Worm (Caenorhabditis elegans) whole organism, young adult: Measurements from ENCODE around the gene ints-11.

ENCODE experiments used
- B0336.3 ChIP-seq: fragments of 200-800 bp; sonication (Bioruptor generic); IDR thresholded peaks from 2 replicates; pipeline ENCODE4 v1.3.6; 2022; ENCODE audit warnings: missing genetic modification characterization, missing compliant biosample characterization
- D2030.7 ChIP-seq: fragments of 200-800 bp; sonication (Bioruptor generic); IDR thresholded peaks from 2 replicates; pipeline ENCODE4 v1.3.6; 2022; ENCODE audit warnings: missing genetic modification reagents, missing genetic modification characterization, missing compliant biosample characterization
- F33H1.4 ChIP-seq: fragments of 200-800 bp; sonication (Bioruptor generic); IDR thresholded peaks from 2 replicates; pipeline ENCODE4 v1.3.6; 2022; ENCODE audit warnings: missing genetic modification reagents, missing genetic modification characterization, missing compliant biosample characterization
- F55B11.4 ChIP-seq: sonication (generic microtip); optimal IDR thresholded peaks from 2 replicates; lab custom pipeline; 2016; ENCODE audit warnings: missing compliant biosample characterization, missing genetic modification characterization, borderline replicate concordance; ENCODE audit not compliant: insufficient read depth
- F57A8.1 ChIP-seq: fragments of 200-800 bp; sonication (Bioruptor generic); optimal IDR thresholded peaks from 2 replicates; lab custom pipeline; 2018; ENCODE audit warnings: mild to moderate bottlenecking, missing genetic modification characterization, moderate library complexity, missing compliant biosample characterization
- T07F8.4 ChIP-seq: sonication (generic microtip); optimal IDR thresholded peaks from 2 replicates; lab custom pipeline; 2016; ENCODE audit warnings: mild to moderate bottlenecking, missing genetic modification characterization, moderate library complexity, missing compliant biosample characterization
- T26A5.8 ChIP-seq: sonication (generic microtip); optimal IDR thresholded peaks from 2 replicates; lab custom pipeline; 2016; ENCODE audit warnings: missing genetic modification characterization, missing compliant biosample characterization
- Y53F4B.3 ChIP-seq: fragments of 200-800 bp; sonication (Bioruptor generic); IDR thresholded peaks from 2 replicates; pipeline ENCODE4 v1.3.6; 2022; ENCODE audit warnings: missing genetic modification reagents, missing genetic modification characterization, missing compliant biosample characterization
- Y56A3A.18 ChIP-seq: fragments of 200-800 bp; sonication (Bioruptor generic); IDR thresholded peaks from 2 replicates; pipeline ENCODE4 v1.3.6; 2022; ENCODE audit warnings: missing genetic modification reagents, missing genetic modification characterization, missing compliant biosample characterization
- Y67H2A.10 ChIP-seq: fragments of 200-800 bp; sonication (Bioruptor generic); conservative IDR thresholded peaks from 2 replicates; pipeline ENCODE4 v1.3.6; 2022; ENCODE audit warnings: missing genetic modification reagents, missing genetic modification characterization, missing compliant biosample characterization
- Y95B8A.8 ChIP-seq: fragments of 200-800 bp; sonication (Bioruptor generic); IDR thresholded peaks from 2 replicates; pipeline ENCODE4 v1.3.6; 2022; ENCODE audit warnings: missing genetic modification reagents, missing genetic modification characterization, missing compliant biosample characterization
- ama-1 ChIP-seq, 3 experiments: fragments of 150-350 bp in 1 of 3; sonication (generic microtip) in 2 of 3; optimal IDR thresholded peaks; 2 replicates each; lab custom pipeline; 2014 to 2018; ENCODE audit warnings: missing biosample characterization in 2 of 3, missing genetic modification characterization in 2 of 3, missing genetic modification reagents in 2 of 3
- attf-5 ChIP-seq: fragments of 200-800 bp; sonication (Bioruptor generic); optimal IDR thresholded peaks from 2 replicates; lab custom pipeline; 2018; ENCODE audit warnings: mild to moderate bottlenecking, missing genetic modification characterization, missing compliant biosample characterization
- attf-6 ChIP-seq: fragments of 200-800 bp; sonication (Bioruptor generic); IDR thresholded peaks from 2 replicates; pipeline ENCODE4 v1.3.6; 2022; ENCODE audit warnings: missing genetic modification reagents, missing genetic modification characterization, missing compliant biosample characterization
- cebp-1 ChIP-seq, 2 experiments: fragments of 200-800 bp in 1 of 2; sonication (Bioruptor generic) in 1 of 2; sonication (generic microtip) in 1 of 2; IDR thresholded peaks in 1 of 2; optimal IDR thresholded peaks in 1 of 2; 2 replicates each; pipeline versions ENCODE4 v1.3.6 to Lab custom; 2017 to 2022; ENCODE audit warnings: missing compliant biosample characterization in 2 of 2, missing genetic modification characterization in 2 of 2, mild to moderate bottlenecking in 1 of 2, missing genetic modification reagents in 1 of 2, moderate library complexity in 1 of 2
- cebp-2 ChIP-seq: fragments of 200-800 bp; sonication (Bioruptor generic); IDR thresholded peaks from 2 replicates; pipeline ENCODE4 v1.3.6; 2022; ENCODE audit warnings: missing genetic modification characterization, missing compliant biosample characterization
- ceh-100 ChIP-seq: fragments of 200-800 bp; sonication (Bioruptor generic); IDR thresholded peaks from 2 replicates; pipeline ENCODE4 v1.3.6; 2022; ENCODE audit warnings: missing genetic modification reagents, missing genetic modification characterization, missing compliant biosample characterization
- chd-7 ChIP-seq: sonication (generic microtip); optimal IDR thresholded peaks from 2 replicates; lab custom pipeline; 2016; ENCODE audit warnings: mild to moderate bottlenecking, missing genetic modification characterization, moderate library complexity, missing compliant biosample characterization
- die-1 ChIP-seq: sonication (generic microtip); optimal IDR thresholded peaks from 2 replicates; lab custom pipeline; 2016; ENCODE audit warnings: missing genotype, mild to moderate bottlenecking, missing genetic modification characterization, missing compliant biosample characterization
- dpl-1 ChIP-seq: fragments of 150-350 bp; optimal IDR thresholded peaks from 2 replicates; lab custom pipeline; 2014; ENCODE audit warnings: missing biosample characterization, missing genetic modification reagents, missing genetic modification characterization
- egl-44 ChIP-seq: fragments of 200-800 bp; sonication (Bioruptor generic); IDR thresholded peaks from 2 replicates; pipeline ENCODE4 v1.3.6; 2022; ENCODE audit warnings: missing genetic modification reagents, missing genetic modification characterization, missing compliant biosample characterization
- ekl-4 ChIP-seq: fragments of 200-800 bp; sonication (Bioruptor generic); IDR thresholded peaks from 2 replicates; pipeline ENCODE4 v1.3.6; 2022; ENCODE audit warnings: missing genetic modification reagents, missing genetic modification characterization, missing compliant biosample characterization
- fkh-3 ChIP-seq: sonication (generic microtip); optimal IDR thresholded peaks from 2 replicates; lab custom pipeline; 2016; ENCODE audit warnings: mild to moderate bottlenecking, missing genetic modification characterization, missing compliant biosample characterization
- hlh-26 ChIP-seq: fragments of 200-800 bp; sonication (Bioruptor generic); conservative IDR thresholded peaks from 2 replicates; pipeline ENCODE4 v1.3.6; 2022; ENCODE audit warnings: missing genetic modification reagents, missing genetic modification characterization, missing compliant biosample characterization
- hsf-1 ChIP-seq: fragments of 200-800 bp; sonication (Bioruptor generic); IDR thresholded peaks from 2 replicates; pipeline ENCODE4 v1.3.6; 2022; ENCODE audit warnings: missing genetic modification reagents, missing genetic modification characterization, missing compliant biosample characterization
- lin-26 ChIP-seq: fragments of 200-800 bp; sonication (Bioruptor generic); IDR thresholded peaks from 2 replicates; pipeline ENCODE4 v1.3.6; 2022; ENCODE audit warnings: missing genetic modification reagents, missing genetic modification characterization, missing compliant biosample characterization
- lin-35 ChIP-seq, 3 experiments: fragments of 150-350 bp in 2 of 3; sonication (generic microtip) in 1 of 3; optimal IDR thresholded peaks; 2 replicates each; lab custom pipeline; 2014 to 2018; ENCODE audit warnings: missing biosample characterization in 3 of 3, missing genetic modification characterization in 3 of 3, missing genetic modification reagents in 3 of 3
- lin-40 ChIP-seq: sonication (generic microtip); optimal IDR thresholded peaks from 2 replicates; lab custom pipeline; 2016; ENCODE audit warnings: missing genetic modification characterization, mild to moderate bottlenecking, missing compliant biosample characterization, missing genotype, missing genetic modification reagents
- madf-3 ChIP-seq: fragments of 200-800 bp; sonication (Bioruptor generic); IDR thresholded peaks from 2 replicates; pipeline ENCODE4 v1.3.6; 2022; ENCODE audit warnings: missing genetic modification reagents, missing genetic modification characterization, missing compliant biosample characterization
- mel-28 ChIP-seq: sonication (generic microtip); optimal IDR thresholded peaks from 2 replicates; lab custom pipeline; 2016; ENCODE audit warnings: borderline replicate concordance, mild to moderate bottlenecking, missing genetic modification characterization, missing compliant biosample characterization
- mes-4 ChIP-seq: sonication (generic microtip); optimal IDR thresholded peaks from 2 replicates; lab custom pipeline; 2016; ENCODE audit warnings: missing genotype, missing genetic modification characterization, missing compliant biosample characterization
- nfya-1 ChIP-seq: sonication (generic microtip); optimal IDR thresholded peaks from 2 replicates; lab custom pipeline; 2017; ENCODE audit warnings: antibody characterized with exemption, missing compliant biosample characterization, missing genetic modification characterization, borderline replicate concordance; ENCODE audit not compliant: insufficient read depth
- nhr-120 ChIP-seq: fragments of 200-800 bp; sonication (Bioruptor generic); IDR thresholded peaks from 2 replicates; pipeline ENCODE4 v1.3.6; 2022; ENCODE audit warnings: missing genetic modification characterization, missing compliant biosample characterization
- nhr-80 ChIP-seq: sonication (generic microtip); optimal IDR thresholded peaks from 2 replicates; lab custom pipeline; 2016; ENCODE audit warnings: missing genetic modification characterization, missing compliant biosample characterization
- pha-4 ChIP-seq: fragments of 150-350 bp; sonication (generic microtip); optimal IDR thresholded peaks from 2 replicates; lab custom pipeline; 2014; ENCODE audit warnings: missing biosample characterization, missing genetic modification reagents, missing genetic modification characterization
- rec-8 ChIP-seq, 2 experiments: sonication (generic microtip); optimal IDR thresholded peaks; 2 replicates each; lab custom pipeline; 2016; ENCODE audit warnings: mild to moderate bottlenecking in 2 of 2, missing genetic modification characterization in 2 of 2, missing genetic modification reagents in 2 of 2, missing genotype in 2 of 2, missing biosample characterization in 1 of 2, missing compliant biosample characterization in 1 of 2, moderate library complexity in 1 of 2
- repo-1 ChIP-seq: sonication (generic microtip); optimal IDR thresholded peaks from 2 replicates; lab custom pipeline; 2017; ENCODE audit warnings: mild to moderate bottlenecking, missing genetic modification characterization, missing compliant biosample characterization
- sea-2 ChIP-seq: fragments of 200-800 bp; sonication (Bioruptor generic); IDR thresholded peaks from 2 replicates; pipeline ENCODE4 v1.3.6; 2022; ENCODE audit warnings: missing genetic modification characterization, missing compliant biosample characterization
- snpc-1.1 ChIP-seq: sonication (generic microtip); optimal IDR thresholded peaks from 2 replicates; lab custom pipeline; 2017; ENCODE audit warnings: missing genetic modification characterization, mild to moderate bottlenecking, missing compliant biosample characterization, antibody characterized with exemption, moderate library complexity, missing genotype, missing genetic modification reagents; ENCODE audit not compliant: insufficient read depth
- snpc-1.3 ChIP-seq: sonication (generic microtip); optimal IDR thresholded peaks from 2 replicates; lab custom pipeline; 2017; ENCODE audit warnings: missing genetic modification characterization, mild to moderate bottlenecking, missing compliant biosample characterization, antibody characterized with exemption, moderate library complexity, missing genotype, missing genetic modification reagents; ENCODE audit not compliant: insufficient read depth
- snpc-3.4 ChIP-seq: sonication (generic microtip); optimal IDR thresholded peaks from 2 replicates; lab custom pipeline; 2017; ENCODE audit warnings: missing genetic modification characterization, mild to moderate bottlenecking, missing compliant biosample characterization, antibody characterized with exemption, moderate library complexity, missing genotype, missing genetic modification reagents
- snpc-4 ChIP-seq, 5 experiments: fragments of 150-350 bp in 1 of 5; sonication (generic microtip) in 4 of 5; optimal IDR thresholded peaks; 2 replicates each; lab custom pipeline; 2014 to 2018; ENCODE audit warnings: missing genetic modification characterization in 5 of 5, missing biosample characterization in 3 of 5, antibody characterized with exemption in 2 of 5, mild to moderate bottlenecking in 2 of 5, missing compliant biosample characterization in 2 of 5, missing genotype in 2 of 5, moderate library complexity in 2 of 5, missing genetic modification reagents in 1 of 5
- tbp1 ChIP-seq: fragments of 200-800 bp; sonication (Bioruptor generic); optimal IDR thresholded peaks from 2 replicates; lab custom pipeline; 2018; ENCODE audit warnings: mild to moderate bottlenecking, missing genetic modification characterization, missing compliant biosample characterization
- tlf-1 ChIP-seq: fragments of 200-800 bp; sonication (Bioruptor generic); optimal IDR thresholded peaks from 2 replicates; lab custom pipeline; 2018; ENCODE audit warnings: mild to moderate bottlenecking, missing genetic modification characterization, missing compliant biosample characterization
- unc-130 ChIP-seq: sonication (generic microtip); optimal IDR thresholded peaks from 2 replicates; lab custom pipeline; 2016; ENCODE audit warnings: missing genetic modification reagents, missing genetic modification characterization, missing compliant biosample characterization
- ztf-25 ChIP-seq: fragments of 200-800 bp; sonication (Bioruptor generic); IDR thresholded peaks from 2 replicates; pipeline ENCODE4 v1.3.6; 2022; ENCODE audit warnings: missing genetic modification reagents, missing genetic modification characterization, missing compliant biosample characterization

Gene ints-11

DNA sequence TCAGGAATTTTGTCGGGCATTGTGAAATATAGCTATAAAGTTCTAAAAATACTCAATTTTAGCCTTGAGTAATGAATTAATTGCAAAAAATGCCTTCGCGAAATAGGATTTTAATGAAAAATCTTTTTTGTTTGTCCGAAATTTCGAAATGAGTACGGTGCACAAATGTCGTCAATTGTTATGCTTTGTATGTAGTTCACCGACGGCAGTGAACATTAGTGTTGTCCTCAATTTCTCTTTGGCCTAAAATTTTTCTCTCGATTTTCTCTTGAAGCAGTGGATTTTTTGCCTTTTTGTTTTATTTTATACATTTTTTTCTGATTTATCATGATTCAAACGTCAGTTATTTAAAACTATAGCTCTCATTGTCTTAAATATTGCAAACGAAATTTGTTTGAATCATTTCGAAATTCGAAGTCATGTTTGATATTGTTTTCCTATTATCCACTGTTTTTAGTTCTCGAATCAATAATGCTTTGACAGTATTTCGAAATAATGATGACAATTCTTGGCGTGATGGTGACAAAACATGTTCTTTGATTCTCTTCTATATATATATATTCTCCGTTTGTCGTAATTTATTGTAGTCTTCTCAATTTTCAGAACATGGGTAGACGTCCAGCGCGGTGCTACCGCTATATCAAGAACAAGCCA lies at the start of gene ints-11, which contains the start of gene rpl-10:
Gene ints-11 (minus strand): TSS at position 201 of the 654 bp plus-strand sequence.
Gene rpl-10 (plus strand): TSS at position 604 of the 654 bp plus-strand sequence.
- TF ChIP-seq sea-2 (GFP tag; lab: Robert Waterston, UW) = no peak
- TF ChIP-seq snpc-1.1 (tag; lab: Kevin White, UChicago) = no peak
- no peak for TF ChIP-seq Y56A3A.18 (GFP tag; lab: Robert Waterston, UW)
- no peak for TF ChIP-seq chd-7
- no peak for TF ChIP-seq hsf-1 (GFP tag; lab: Robert Waterston, UW)
- TF ChIP-seq mel-28 (tag; lab: Kevin White, UChicago) = no peak
- TF ChIP-seq lin-26 (GFP tag; lab: Robert Waterston, UW) = no peak
- no peak for TF ChIP-seq tbp1 (GFP tag; lab: Kevin White, UChicago)
- no peak for TF ChIP-seq nhr-120 (GFP tag; lab: Robert Waterston, UW)
- TF ChIP-seq F55B11.4 (tag; lab: Kevin White, UChicago) = no peak
- no peak for TF ChIP-seq die-1 (tag; lab: Kevin White, UChicago)
- no peak for TF ChIP-seq cebp-2
- no peak for TF ChIP-seq ceh-100 (GFP tag; lab: Robert Waterston, UW)
- TF ChIP-seq snpc-1.3 (tag; lab: Kevin White, UChicago) = no peak
- TF ChIP-seq ekl-4 (GFP tag; lab: Robert Waterston, UW) = no peak
- TF ChIP-seq F57A8.1 = no peak
- no peak for TF ChIP-seq attf-6 (GFP tag; lab: Robert Waterston, UW)
- TF ChIP-seq snpc-4 (GFP tag; optimal IDR thresholded peaks at IDR 0.05; lab: Kevin White, UChicago) = no peak
- TF ChIP-seq snpc-4 (tag; optimal IDR thresholded peaks at IDR 0.05; lab: Kevin White, UChicago) = peak in 1 of 4 experiments; percentile 47
- no peak for TF ChIP-seq Y67H2A.10 (GFP tag; lab: Robert Waterston, UW)
- TF ChIP-seq fkh-3 = no peak
- no peak for TF ChIP-seq ama-1 (optimal IDR thresholded peaks at IDR 0.05; lab: Kevin White, UChicago)
- no peak for TF ChIP-seq ama-1 (GFP tag; optimal IDR thresholded peaks at IDR 0.05; lab: Kevin White, UChicago)
- TF ChIP-seq tlf-1 (GFP tag; lab: Kevin White, UChicago) = no peak
- TF ChIP-seq Y95B8A.8 (GFP tag; lab: Robert Waterston, UW) = no peak
- no peak for TF ChIP-seq rec-8 (tag; optimal IDR thresholded peaks at IDR 0.05; lab: Kevin White, UChicago)
- peak; percentile 67 for TF ChIP-seq F33H1.4 (GFP tag; lab: Robert Waterston, UW)
- TF ChIP-seq pha-4 (tag; lab: Kevin White, UChicago) = peak; percentile 30
- TF ChIP-seq unc-130 = no peak
- TF ChIP-seq egl-44 (GFP tag; lab: Robert Waterston, UW) = no peak
- TF ChIP-seq Y53F4B.3 (GFP tag; lab: Robert Waterston, UW) = no peak
- TF ChIP-seq T07F8.4 (tag; lab: Kevin White, UChicago) = no peak
- no peak for TF ChIP-seq ztf-25 (GFP tag; lab: Robert Waterston, UW)
- TF ChIP-seq madf-3 (GFP tag; lab: Robert Waterston, UW) = no peak
- TF ChIP-seq nhr-80 = no peak
- no peak for TF ChIP-seq dpl-1
- no peak for TF ChIP-seq repo-1 (tag; lab: Kevin White, UChicago)
- no peak for TF ChIP-seq mes-4 (tag; lab: Kevin White, UChicago)
- no peak for TF ChIP-seq nfya-1 (tag; lab: Kevin White, UChicago)
- no peak for TF ChIP-seq lin-40
- no peak for TF ChIP-seq hlh-26 (GFP tag; lab: Robert Waterston, UW)
- no peak for TF ChIP-seq snpc-3.4 (tag; lab: Kevin White, UChicago)
- TF ChIP-seq lin-35 (GFP tag; optimal IDR thresholded peaks at IDR 0.05; lab: Kevin White, UChicago) = peak in 1 of 3 experiments; percentile 18
- no peak for TF ChIP-seq cebp-1 (GFP tag; IDR thresholded peaks at IDR 0.05; lab: Robert Waterston, UW)
- peak; percentile 55 for TF ChIP-seq cebp-1 (tag; optimal IDR thresholded peaks at IDR 0.05; lab: Kevin White, UChicago)
- TF ChIP-seq attf-5 (GFP tag; lab: Kevin White, UChicago) = peak; percentile 29
- no peak for TF ChIP-seq D2030.7 (GFP tag; lab: Robert Waterston, UW)
- no peak for TF ChIP-seq B0336.3 (GFP tag; lab: Robert Waterston, UW)
- no peak for TF ChIP-seq T26A5.8 (tag; lab: Kevin White, UChicago)
